Fruit fly (Drosophila melanogaster) S2 (cell line): ENCODE results near the gene CG43954.

ENCODE experiments used
- CG8478 ChIP-seq: fragments of >200 bp; optimal IDR thresholded peaks from 2 replicates; lab custom pipeline; 2018
- CTCF ChIP-seq, 2 experiments: fragments of >200 bp; optimal IDR thresholded peaks; 2 replicates each; lab custom pipeline; 2018

dm6 chr3L:16640509-16641068, 70.9 kb downstream of the CG43954 start:
- TF ChIP-seq CG8478 = no peak
- TF ChIP-seq CTCF (optimal IDR thresholded peaks at IDR 0.05; lab: Kevin White, UChicago) = no peak
